Fruit fly (Drosophila melanogaster) whole organism, embryonic: Measurements from ENCODE around the gene CG6830.
A peak's percentile ranks its signal among the peaks of the same experiment; 100 is the strongest.

ENCODE experiments used
- Atf-2 ChIP-seq: fragments of 200-800 bp; sonication (Bioruptor generic); optimal IDR thresholded peaks from 2 replicates; lab custom pipeline; 2016; ENCODE audit warnings: missing biosample characterization, missing genetic modification characterization
- CG10209 ChIP-seq: fragments of 200-800 bp; sonication (Bioruptor generic); optimal IDR thresholded peaks from 3 replicates; lab custom pipeline; 2017; ENCODE audit warnings: missing biosample characterization, mild to moderate bottlenecking, missing genetic modification characterization, missing genetic modification reagents
- CG1024 ChIP-seq: fragments of 200-800 bp; sonication (Bioruptor generic); IDR thresholded peaks from 2 replicates; pipeline ENCODE4 v1.3.6; 2022; ENCODE audit warnings: missing biosample characterization, missing genetic modification characterization
- CG11247 ChIP-seq: fragments of 200-800 bp; sonication (Bioruptor generic); IDR thresholded peaks from 2 replicates; pipeline ENCODE4 v1.3.6; 2022; ENCODE audit warnings: missing biosample characterization, missing genetic modification characterization
- CG11723 ChIP-seq: fragments of 200-800 bp; sonication (Bioruptor generic); optimal IDR thresholded peaks from 2 replicates; lab custom pipeline; 2017; ENCODE audit warnings: missing biosample characterization, mild to moderate bottlenecking, missing genetic modification characterization
- CG12219 ChIP-seq: fragments of 200-800 bp; sonication (Bioruptor generic); optimal IDR thresholded peaks from 3 replicates; lab custom pipeline; 2018; ENCODE audit warnings: missing biosample characterization, mild to moderate bottlenecking, missing genetic modification characterization
- CG12659 ChIP-seq: fragments of 200-800 bp; sonication (Bioruptor generic); optimal IDR thresholded peaks from 3 replicates; lab custom pipeline; 2017; ENCODE audit warnings: mild to moderate bottlenecking, missing biosample characterization, missing genetic modification reagents, missing genetic modification characterization
- CG12942 ChIP-seq: fragments of 200-800 bp; sonication (Bioruptor generic); optimal IDR thresholded peaks from 3 replicates; lab custom pipeline; 2016; ENCODE audit warnings: missing biosample characterization, missing genetic modification characterization
- CG14050 ChIP-seq: fragments of 200-800 bp; sonication (Bioruptor generic); IDR thresholded peaks from 3 replicates; pipeline ENCODE4 v1.3.6; 2022; ENCODE audit warnings: missing biosample characterization, missing genetic modification characterization
- CG14965 ChIP-seq: fragments of 200-800 bp; sonication (Bioruptor generic); optimal IDR thresholded peaks from 2 replicates; lab custom pipeline; 2016; ENCODE audit warnings: missing biosample characterization, missing genetic modification characterization, borderline replicate concordance
- CG15011 ChIP-seq: fragments of 200-800 bp; sonication (Bioruptor generic); optimal IDR thresholded peaks from 3 replicates; lab custom pipeline; 2018; ENCODE audit warnings: missing biosample characterization, mild to moderate bottlenecking, missing genetic modification characterization
- CG15073 ChIP-seq: fragments of 200-800 bp; sonication (Bioruptor generic); optimal IDR thresholded peaks from 2 replicates; lab custom pipeline; 2016; ENCODE audit warnings: missing biosample characterization, missing genetic modification characterization
- CG15696 ChIP-seq: fragments of 200-800 bp; sonication (Bioruptor generic); optimal IDR thresholded peaks from 2 replicates; lab custom pipeline; 2019; ENCODE audit warnings: missing biosample characterization, mild to moderate bottlenecking, missing genetic modification characterization, moderate library complexity
- CG17186 ChIP-seq: fragments of 200-800 bp; sonication (Bioruptor generic); optimal IDR thresholded peaks from 3 replicates; lab custom pipeline; 2017; ENCODE audit warnings: missing biosample characterization, missing genetic modification reagents, missing genetic modification characterization
- CG17612 ChIP-seq: fragments of 200-800 bp; sonication (Bioruptor generic); IDR thresholded peaks from 2 replicates; pipeline ENCODE4 v1.3.6; 2022; ENCODE audit warnings: missing biosample characterization, missing genetic modification characterization
- CG18476 ChIP-seq: fragments of 200-800 bp; sonication (Bioruptor generic); optimal IDR thresholded peaks from 2 replicates; lab custom pipeline; 2016; ENCODE audit warnings: missing biosample characterization, mild to moderate bottlenecking, missing genetic modification characterization
- CG18764 ChIP-seq: fragments of 200-800 bp; sonication (Bioruptor generic); optimal IDR thresholded peaks from 3 replicates; lab custom pipeline; 2016; ENCODE audit warnings: missing biosample characterization, missing genetic modification characterization
- CG2199 ChIP-seq: fragments of 200-800 bp; sonication (Bioruptor generic); IDR thresholded peaks from 3 replicates; pipeline ENCODE4 v1.3.6; 2022; ENCODE audit warnings: missing biosample characterization, missing genetic modification characterization
- CG31441 ChIP-seq: fragments of 200-800 bp; sonication (Bioruptor generic); IDR thresholded peaks from 2 replicates; pipeline ENCODE4 v1.3.6; 2022; ENCODE audit warnings: missing biosample characterization, missing genetic modification characterization
- CG3407 ChIP-seq: fragments of 200-800 bp; sonication (Bioruptor generic); optimal IDR thresholded peaks from 2 replicates; lab custom pipeline; 2018; ENCODE audit warnings: missing biosample characterization, mild to moderate bottlenecking, missing genetic modification characterization
- CG3726 ChIP-seq: fragments of 200-800 bp; sonication (Bioruptor generic); IDR thresholded peaks from 3 replicates; pipeline ENCODE4, ENCODE4 v1.3.6; 2022; ENCODE audit warnings: missing biosample characterization, missing genetic modification characterization
- CG9727 ChIP-seq: fragments of 200-800 bp; sonication (Bioruptor generic); optimal IDR thresholded peaks from 3 replicates; lab custom pipeline; 2017; ENCODE audit warnings: missing biosample characterization, mild to moderate bottlenecking, missing genetic modification characterization
- CTCF ChIP-seq: fragments of 200-800 bp; sonication (Bioruptor generic); optimal IDR thresholded peaks from 2 replicates; lab custom pipeline; 2017; ENCODE audit warnings: missing biosample characterization, mild to moderate bottlenecking, missing genetic modification characterization, moderate library complexity
- Camta ChIP-seq: fragments of 200-800 bp; sonication (Bioruptor generic); optimal IDR thresholded peaks from 2 replicates; lab custom pipeline; 2016; ENCODE audit warnings: missing biosample characterization, missing genetic modification characterization
- Dbx ChIP-seq: fragments of 200-800 bp; sonication (Bioruptor generic); IDR thresholded peaks from 3 replicates; pipeline ENCODE4 v1.3.6; 2022; ENCODE audit warnings: missing biosample characterization, missing genetic modification characterization
- Deaf1 ChIP-seq: fragments of 200-800 bp; optimal IDR thresholded peaks from 3 replicates; lab custom pipeline; 2019; ENCODE audit warnings: missing biosample characterization, mild to moderate bottlenecking, missing genetic modification characterization, moderate library complexity
- Dll ChIP-seq: fragments of 200-800 bp; sonication (Bioruptor generic); IDR thresholded peaks from 4 replicates; pipeline ENCODE4 v1.3.6; 2022; ENCODE audit warnings: missing biosample characterization, missing genetic modification characterization; ENCODE audit not compliant: partially characterized antibody
- Ets97D ChIP-seq: fragments of 200-800 bp; sonication (Bioruptor generic); optimal IDR thresholded peaks from 3 replicates; lab custom pipeline; 2016; ENCODE audit warnings: missing biosample characterization, missing genetic modification characterization
- GATAe ChIP-seq: fragments of 200-800 bp; sonication (Bioruptor generic); conservative IDR thresholded peaks from 2 replicates; pipeline ENCODE4 v1.3.6; 2022; ENCODE audit warnings: missing biosample characterization, missing genetic modification characterization
- HHEX ChIP-seq: fragments of 200-800 bp; sonication (Bioruptor generic); optimal IDR thresholded peaks from 3 replicates; lab custom pipeline; 2017; ENCODE audit warnings: missing biosample characterization, mild to moderate bottlenecking, missing genetic modification characterization, missing genetic modification reagents
- Hand ChIP-seq: fragments of 200-800 bp; sonication (Bioruptor generic); optimal IDR thresholded peaks from 2 replicates; lab custom pipeline; 2017; ENCODE audit warnings: mild to moderate bottlenecking, missing biosample characterization, missing genetic modification reagents, missing genetic modification characterization
- Lhr ChIP-seq: fragments of 200-800 bp; sonication (Bioruptor generic); optimal IDR thresholded peaks from 3 replicates; lab custom pipeline; 2017; ENCODE audit warnings: mild to moderate bottlenecking, missing biosample characterization, missing genetic modification reagents, missing genetic modification characterization
- Mad ChIP-seq: fragments of 200-800 bp; sonication (Bioruptor generic); optimal IDR thresholded peaks from 2 replicates; lab custom pipeline; 2016; ENCODE audit warnings: missing biosample characterization, missing genetic modification characterization
- Nf-YC ChIP-seq: fragments of 200-800 bp; optimal IDR thresholded peaks from 3 replicates; lab custom pipeline; 2019; ENCODE audit warnings: missing biosample characterization, mild to moderate bottlenecking, missing genetic modification characterization, moderate library complexity
- Ravus ChIP-seq: fragments of 200-800 bp; sonication (Bioruptor generic); IDR thresholded peaks from 2 replicates; pipeline ENCODE4 v1.3.6; 2022; ENCODE audit warnings: missing biosample characterization, missing genetic modification characterization
- ab ChIP-seq: fragments of 200-800 bp; sonication (Bioruptor generic); optimal IDR thresholded peaks from 2 replicates; lab custom pipeline; 2016; ENCODE audit warnings: missing biosample characterization, missing genetic modification characterization
- bsh ChIP-seq, 2 experiments: fragments of 200-800 bp; sonication (Bioruptor generic); optimal IDR thresholded peaks; 2 replicates each; lab custom pipeline; 2017 to 2018; ENCODE audit warnings: mild to moderate bottlenecking in 2 of 2, missing biosample characterization in 2 of 2, missing genetic modification characterization in 2 of 2, moderate library complexity in 1 of 2
- crol ChIP-seq: fragments of 200-800 bp; sonication (Bioruptor generic); IDR thresholded peaks from 2 replicates; pipeline ENCODE4 v1.3.6; 2022; ENCODE audit warnings: missing biosample characterization, missing genetic modification characterization
- crp ChIP-seq, 2 experiments: fragments of 200-800 bp; sonication (Bioruptor generic); optimal IDR thresholded peaks; 2 replicates in 1 of 2; 3 replicates in 1 of 2; lab custom pipeline; 2017; ENCODE audit warnings: missing biosample characterization in 2 of 2, missing genetic modification characterization in 2 of 2, mild to moderate bottlenecking in 1 of 2, moderate library complexity in 1 of 2
- fu2 ChIP-seq: fragments of 200-800 bp; sonication (Bioruptor generic); optimal IDR thresholded peaks from 2 replicates; lab custom pipeline; 2016; ENCODE audit warnings: missing biosample characterization, missing genetic modification characterization
- lab ChIP-seq: fragments of 200-800 bp; sonication (Bioruptor generic); optimal IDR thresholded peaks from 3 replicates; lab custom pipeline; 2017; ENCODE audit warnings: missing biosample characterization, missing genetic modification characterization, mild to moderate bottlenecking, moderate library complexity, missing genetic modification reagents
- mirr ChIP-seq: fragments of 200-800 bp; sonication (Bioruptor generic); optimal IDR thresholded peaks from 3 replicates; lab custom pipeline; 2018; ENCODE audit warnings: missing biosample characterization, mild to moderate bottlenecking, missing genetic modification characterization
- sens ChIP-seq: fragments of 200-800 bp; sonication (Bioruptor generic); peaks from one replicate; lab custom pipeline; 2016; ENCODE audit warnings: missing biosample characterization, missing genetic modification characterization
- sim ChIP-seq: fragments of 200-800 bp; sonication (Bioruptor generic); IDR thresholded peaks from 2 replicates; pipeline ENCODE4 v1.3.6; 2022; ENCODE audit warnings: missing biosample characterization, missing genetic modification characterization
- slou ChIP-seq: fragments of 200-800 bp; sonication (Bioruptor generic); optimal IDR thresholded peaks from 3 replicates; lab custom pipeline; 2016; ENCODE audit warnings: missing biosample characterization, missing genetic modification characterization
- sna ChIP-seq: fragments of 200-800 bp; sonication (Bioruptor generic); IDR thresholded peaks from 2 replicates; pipeline ENCODE4 v1.3.6; 2022; ENCODE audit warnings: missing biosample characterization, missing genetic modification characterization; ENCODE audit not compliant: partially characterized antibody
- so ChIP-seq: fragments of 200-800 bp; sonication (Bioruptor generic); IDR thresholded peaks from 3 replicates; pipeline ENCODE4 v1.3.6; 2022; ENCODE audit warnings: missing biosample characterization, missing genetic modification characterization
- tgo ChIP-seq: fragments of 200-800 bp; sonication (Bioruptor generic); IDR thresholded peaks from 3 replicates; pipeline ENCODE4 v1.3.6; 2022; ENCODE audit warnings: missing biosample characterization, missing genetic modification characterization
- trh ChIP-seq: fragments of 200-800 bp; sonication (Bioruptor generic); optimal IDR thresholded peaks from 2 replicates; lab custom pipeline; 2016; ENCODE audit warnings: missing biosample characterization, missing genetic modification characterization
- twi ChIP-seq: fragments of 200-800 bp; optimal IDR thresholded peaks from 2 replicates; lab custom pipeline; 2019; ENCODE audit warnings: missing biosample characterization, mild to moderate bottlenecking, missing genetic modification characterization, moderate library complexity
- vvl ChIP-seq: fragments of 200-800 bp; sonication (Bioruptor generic); IDR thresholded peaks from 2 replicates; pipeline ENCODE4 v1.3.6; 2022; ENCODE audit warnings: missing biosample characterization, missing genetic modification characterization

The CG6830 gene

dm6 chr3R:11649449-11649848, 34.7 kb downstream of the CG6830 start (continued):
- TF ChIP-seq Hand (GFP tag; lab: Kevin White, UChicago) (peak; percentile 89), Atf-2 (GFP tag; lab: Kevin White, UChicago) (peak; percentile 96), sim (GFP tag; lab: Robert Waterston, UW) (peak; percentile 89), CG11723 (peak; percentile 87), sens (GFP tag; lab: Kevin White, UChicago) (peak; percentile 99), CTCF (peak; percentile 39), CG1024 (GFP tag; lab: Robert Waterston, UW) (peak; percentile 89), vvl (peak; percentile 99), GATAe (GFP tag; lab: Robert Waterston, UW) (peak; percentile 67; the same call in 1 of the 2 replicates), Ravus (GFP tag; lab: Robert Waterston, UW) (peak; percentile 93), CG15696 (tag; lab: Kevin White, UChicago) (peak; percentile 83), trh (GFP tag; lab: Kevin White, UChicago) (peak; percentile 88), HHEX (GFP tag; lab: Kevin White, UChicago) (peak; percentile 94), crol (GFP tag; lab: Robert Waterston, UW) (peak; percentile 67), slou (peak; percentile 93), CG12219 (GFP tag; lab: Kevin White, UChicago) (peak; percentile 94), fu2 (GFP tag; lab: Kevin White, UChicago) (peak; percentile 97), bsh (GFP tag; optimal IDR thresholded peaks at IDR 0.05; lab: Kevin White, UChicago) (peak in 1 of 2 experiments; percentile 87), CG11247 (peak; percentile 98), CG3407 (GFP tag; lab: Kevin White, UChicago) (peak; percentile 66), CG9727 (GFP tag; lab: Kevin White, UChicago) (peak; percentile 89), sna (GFP tag; lab: Robert Waterston, UW) (no peak), Ets97D (GFP tag; lab: Kevin White, UChicago) (peak; percentile 84), lab (peak; percentile 98), crp (GFP tag; optimal IDR thresholded peaks at IDR 0.05; lab: Kevin White, UChicago) (peak in 1 of 2 experiments; percentile 55), Deaf1 (tag; lab: Kevin White, UChicago) (peak; percentile 51), CG12942 (GFP tag; lab: Kevin White, UChicago) (peak; percentile 95), CG31441 (peak; percentile 88), CG3726 (GFP tag; lab: Robert Waterston, UW) (peak; percentile 93; the same call in 2 of the 3 replicates), so (GFP tag; lab: Robert Waterston, UW) (peak; percentile 97), CG18764 (GFP tag; lab: Kevin White, UChicago) (peak; percentile 92), Dbx (peak; percentile 98), ab (peak; percentile 97), Mad (GFP tag; lab: Kevin White, UChicago) (peak; percentile 94), Camta (peak; percentile 95), Dll (GFP tag; lab: Robert Waterston, UW) (no peak), CG2199 (GFP tag; lab: Robert Waterston, UW) (peak; percentile 92; the same call in 2 of the 3 replicates), mirr (peak; percentile 98), tgo (GFP tag; lab: Robert Waterston, UW) (peak; percentile 97), CG15073 (peak; percentile 74), CG15011 (GFP tag; lab: Kevin White, UChicago) (peak; percentile 91), CG17612 (GFP tag; lab: Robert Waterston, UW) (peak; percentile 95), Nf-YC (tag; lab: Kevin White, UChicago) (peak; percentile 88), CG10209 (GFP tag; lab: Kevin White, UChicago) (peak; percentile 95), CG12659 (GFP tag; lab: Kevin White, UChicago) (peak; percentile 97), CG14050 (peak; percentile 96), CG18476 (GFP tag; lab: Kevin White, UChicago) (peak; percentile 91), Lhr (peak; percentile 40), twi (peak; percentile 82), CG14965 (GFP tag; lab: Kevin White, UChicago) (peak; percentile 73), CG17186 (peak; percentile 34)
